Worm (Caenorhabditis elegans): ENCODE results near the gene sru-29.

- TF ChIP-seq nhr-77 (tag; optimal IDR thresholded peaks at IDR 0.05): no peak
- no peak for TF ChIP-seq mdl-1 (tag; optimal IDR thresholded peaks at IDR 0.05)
- TF ChIP-seq nhr-25 (tag; optimal IDR thresholded peaks at IDR 0.05): no peak
- no peak for TF ChIP-seq skn-1 (tag; optimal IDR thresholded peaks at IDR 0.05)
- no peak for TF ChIP-seq unc-39 (tag; optimal IDR thresholded peaks at IDR 0.05)
Measured at ce11 chrV:9813527-9813926, 2.3 kb downstream of the sru-29 start, which contains the start of gene sru-30.
